Fruit fly (Drosophila melanogaster) whole organism, embryonic: ENCODE results near the gene CG14329.

Experiments
- Aef1 ChIP-seq: fragments of 200-800 bp; sonication (Bioruptor generic); IDR thresholded peaks from 3 replicates; pipeline ENCODE4 v1.3.6; 2022; ENCODE audit warnings: missing biosample characterization, missing genetic modification characterization
- Antp ChIP-seq: fragments of 200-800 bp; sonication (Bioruptor generic); optimal IDR thresholded peaks from 3 replicates; lab custom pipeline; 2016; ENCODE audit warnings: missing biosample characterization, missing genetic modification characterization
- CG10267 ChIP-seq: fragments of 200-800 bp; sonication (Bioruptor generic); optimal IDR thresholded peaks from 2 replicates; lab custom pipeline; 2018; ENCODE audit warnings: missing biosample characterization, mild to moderate bottlenecking, missing genetic modification characterization, moderate library complexity
- CG12391 ChIP-seq: fragments of 200-800 bp; sonication (Bioruptor generic); optimal IDR thresholded peaks from 3 replicates; lab custom pipeline; 2018; ENCODE audit warnings: missing biosample characterization, mild to moderate bottlenecking, missing genetic modification characterization, moderate library complexity
- CG13296 ChIP-seq: fragments of 200-800 bp; sonication (Bioruptor generic); optimal IDR thresholded peaks from 3 replicates; lab custom pipeline; 2018; ENCODE audit warnings: missing biosample characterization, mild to moderate bottlenecking, missing genetic modification characterization
- CG13894 ChIP-seq: fragments of 200-800 bp; sonication (Bioruptor generic); optimal IDR thresholded peaks from 3 replicates; lab custom pipeline; 2018; ENCODE audit warnings: missing biosample characterization, mild to moderate bottlenecking, missing genetic modification characterization, moderate library complexity
- CG1647 ChIP-seq: fragments of 200-800 bp; sonication (Bioruptor generic); optimal IDR thresholded peaks from 3 replicates; lab custom pipeline; 2016; ENCODE audit warnings: missing biosample characterization, missing genetic modification characterization
- CG17385 ChIP-seq: fragments of 200-800 bp; sonication (Bioruptor generic); optimal IDR thresholded peaks from 3 replicates; lab custom pipeline; 2018; ENCODE audit warnings: missing biosample characterization, mild to moderate bottlenecking, missing genetic modification characterization
- CG17802 ChIP-seq: fragments of 200-800 bp; sonication (Bioruptor generic); optimal IDR thresholded peaks from 2 replicates; lab custom pipeline; 2018; ENCODE audit warnings: missing biosample characterization, mild to moderate bottlenecking, missing genetic modification characterization, moderate library complexity
- CG1832 ChIP-seq: fragments of 200-800 bp; sonication (Bioruptor generic); optimal IDR thresholded peaks from 2 replicates; lab custom pipeline; 2017; ENCODE audit warnings: missing biosample characterization, mild to moderate bottlenecking, missing genetic modification characterization, inconsistent platforms
- CG18619 ChIP-seq: fragments of 200-800 bp; sonication (Bioruptor generic); optimal IDR thresholded peaks from 3 replicates; lab custom pipeline; 2017; ENCODE audit warnings: missing biosample characterization, mild to moderate bottlenecking, missing genetic modification characterization
- CG2129 ChIP-seq: fragments of 200-800 bp; sonication (Bioruptor generic); IDR thresholded peaks from 2 replicates; pipeline ENCODE4 v1.3.6; 2022; ENCODE audit warnings: missing biosample characterization, missing genetic modification characterization; ENCODE audit not compliant: partially characterized antibody
- CG30020 ChIP-seq: fragments of 200-800 bp; optimal IDR thresholded peaks from 2 replicates; lab custom pipeline; 2019; ENCODE audit warnings: missing biosample characterization, mild to moderate bottlenecking, missing genetic modification characterization, moderate library complexity
- CG31441 ChIP-seq: fragments of 200-800 bp; sonication (Bioruptor generic); IDR thresholded peaks from 2 replicates; pipeline ENCODE4 v1.3.6; 2022; ENCODE audit warnings: missing biosample characterization, missing genetic modification characterization
- CG32767 ChIP-seq: fragments of 200-800 bp; sonication (Bioruptor generic); IDR thresholded peaks from 2 replicates; pipeline ENCODE4 v1.3.6; 2022; ENCODE audit warnings: missing biosample characterization, missing genetic modification characterization
- CG3407 ChIP-seq: fragments of 200-800 bp; sonication (Bioruptor generic); optimal IDR thresholded peaks from 2 replicates; lab custom pipeline; 2018; ENCODE audit warnings: missing biosample characterization, mild to moderate bottlenecking, missing genetic modification characterization
- CG34224 ChIP-seq: fragments of 200-800 bp; sonication (Bioruptor generic); IDR thresholded peaks from 3 replicates; pipeline ENCODE4 v1.3.6; 2022; ENCODE audit warnings: missing biosample characterization, missing genetic modification characterization; ENCODE audit not compliant: partially characterized antibody
- CG3838 ChIP-seq: fragments of 200-800 bp; sonication (Bioruptor generic); optimal IDR thresholded peaks from 3 replicates; lab custom pipeline; 2016; ENCODE audit warnings: missing biosample characterization, missing genetic modification characterization
- CG6254 ChIP-seq: fragments of 200-800 bp; sonication (Bioruptor generic); optimal IDR thresholded peaks from 3 replicates; lab custom pipeline; 2017; ENCODE audit warnings: mild to moderate bottlenecking, missing biosample characterization, missing genetic modification reagents, missing genetic modification characterization
- CG6791 ChIP-seq: fragments of 200-800 bp; sonication (Bioruptor generic); IDR thresholded peaks from 3 replicates; pipeline ENCODE4 v1.3.6; 2022; ENCODE audit warnings: missing biosample characterization, missing genetic modification characterization; ENCODE audit not compliant: partially characterized antibody
- CG7556 ChIP-seq: fragments of 200-800 bp; sonication (Bioruptor generic); optimal IDR thresholded peaks from 2 replicates; lab custom pipeline; 2017; ENCODE audit warnings: missing biosample characterization, mild to moderate bottlenecking, missing genetic modification characterization
- CG7786 ChIP-seq: fragments of 200-800 bp; sonication (Bioruptor generic); optimal IDR thresholded peaks from 2 replicates; lab custom pipeline; 2016; ENCODE audit warnings: missing biosample characterization, missing genetic modification characterization
- CG8478 ChIP-seq: fragments of >200 bp; optimal IDR thresholded peaks from 2 replicates; lab custom pipeline; 2018
- Dfd ChIP-seq, 2 experiments: fragments of >200 bp; optimal IDR thresholded peaks; 2 replicates each; lab custom pipeline; 2017; ENCODE audit warnings: missing biosample characterization in 2 of 2, missing genetic modification characterization in 2 of 2
- Fer3 ChIP-seq: fragments of 200-800 bp; sonication (Bioruptor generic); optimal IDR thresholded peaks from 2 replicates; lab custom pipeline; 2018; ENCODE audit warnings: missing biosample characterization, mild to moderate bottlenecking, missing genetic modification characterization, moderate library complexity
- Gug ChIP-seq: fragments of 200-800 bp; sonication (Bioruptor generic); IDR thresholded peaks from 4 replicates; pipeline ENCODE4 v1.3.6; 2022; ENCODE audit warnings: missing biosample characterization, missing genetic modification characterization
- H15 ChIP-seq: fragments of 200-800 bp; sonication (Bioruptor generic); IDR thresholded peaks from 3 replicates; pipeline ENCODE4 v1.3.6; 2022; ENCODE audit warnings: missing biosample characterization, missing genetic modification characterization
- HLH3B ChIP-seq: fragments of 200-800 bp; sonication (Bioruptor generic); IDR thresholded peaks from 2 replicates; pipeline ENCODE4 v1.3.6; 2022; ENCODE audit warnings: missing biosample characterization, missing genetic modification characterization
- Hey ChIP-seq: fragments of 200-800 bp; sonication (Bioruptor generic); optimal IDR thresholded peaks from 3 replicates; lab custom pipeline; 2018; ENCODE audit warnings: missing biosample characterization, mild to moderate bottlenecking, missing genetic modification characterization
- HmgZ ChIP-seq: fragments of 200-800 bp; sonication (Bioruptor generic); optimal IDR thresholded peaks from 2 replicates; lab custom pipeline; 2018; ENCODE audit warnings: missing biosample characterization, mild to moderate bottlenecking, missing genetic modification characterization
- Pdp1 ChIP-seq, 2 experiments: fragments of 200-800 bp; sonication (Bioruptor generic); optimal IDR thresholded peaks; 3 replicates each; lab custom pipeline; 2016; ENCODE audit warnings: missing biosample characterization in 2 of 2, missing genetic modification characterization in 2 of 2, mild to moderate bottlenecking in 1 of 2, moderate library complexity in 1 of 2
- Six4 ChIP-seq: fragments of 200-800 bp; sonication (Bioruptor generic); optimal IDR thresholded peaks from 2 replicates; lab custom pipeline; 2016; ENCODE audit warnings: missing biosample characterization, missing genetic modification characterization
- TFAM ChIP-seq: fragments of 200-800 bp; sonication (Bioruptor generic); optimal IDR thresholded peaks from 2 replicates; lab custom pipeline; 2017; ENCODE audit warnings: missing biosample characterization, missing genetic modification characterization, inconsistent platforms
- Usf ChIP-seq: fragments of 200-800 bp; sonication (Bioruptor generic); optimal IDR thresholded peaks from 2 replicates; lab custom pipeline; 2017; ENCODE audit warnings: missing genotype, missing biosample characterization, missing genetic modification characterization
- esg ChIP-seq: fragments of 200-800 bp; sonication (Bioruptor generic); conservative IDR thresholded peaks from 2 replicates; pipeline ENCODE4 v1.3.6; 2022; ENCODE audit warnings: missing biosample characterization, missing genetic modification characterization
- eve ChIP-seq, 2 experiments: fragments of >200 bp; optimal IDR thresholded peaks; 2 replicates each; lab custom pipeline; 2017; ENCODE audit warnings: missing biosample characterization in 2 of 2, missing genetic modification characterization in 2 of 2
- exex ChIP-seq: fragments of 200-800 bp; sonication (Bioruptor generic); optimal IDR thresholded peaks from 4 replicates; lab custom pipeline; 2018; ENCODE audit warnings: missing biosample characterization, mild to moderate bottlenecking, missing genetic modification characterization, moderate library complexity
- hkb ChIP-seq, 2 experiments: fragments of 200-800 bp in 1 of 2; fragments of >200 bp in 1 of 2; sonication (Bioruptor generic) in 1 of 2; IDR thresholded peaks in 1 of 2; optimal IDR thresholded peaks in 1 of 2; 2 replicates each; pipeline versions ENCODE4 v1.3.6 to Lab custom; 2017 to 2022; ENCODE audit warnings: missing biosample characterization in 1 of 2, missing genetic modification characterization in 1 of 2
- inv ChIP-seq: fragments of 200-800 bp; sonication (Bioruptor generic); IDR thresholded peaks from 2 replicates; pipeline ENCODE4 v1.3.6; 2022; ENCODE audit warnings: missing biosample characterization, missing genetic modification characterization; ENCODE audit not compliant: partially characterized antibody
- mam ChIP-seq: fragments of 200-800 bp; sonication (Bioruptor generic); optimal IDR thresholded peaks from 3 replicates; lab custom pipeline; 2016; ENCODE audit warnings: missing biosample characterization, missing genetic modification characterization
- nerfin-1 ChIP-seq: fragments of 200-800 bp; sonication (Bioruptor generic); optimal IDR thresholded peaks from 3 replicates; lab custom pipeline; 2019; ENCODE audit warnings: missing biosample characterization, mild to moderate bottlenecking, missing genetic modification characterization, moderate library complexity
- pan ChIP-seq, 4 experiments: fragments of >200 bp in 3 of 4; fragments of 200-800 bp in 1 of 4; sonication (Bioruptor generic) in 1 of 4; optimal IDR thresholded peaks in 3 of 4; IDR thresholded peaks in 1 of 4; 2 replicates each; pipeline versions ENCODE4 v1.3.6 to Lab custom; 2017 to 2022; ENCODE audit warnings: missing biosample characterization in 2 of 4, missing genetic modification characterization in 2 of 4, mixed read lengths in 1 of 4
- phol ChIP-seq: fragments of 200-800 bp; sonication (Bioruptor generic); optimal IDR thresholded peaks from 3 replicates; lab custom pipeline; 2018; ENCODE audit warnings: missing biosample characterization, mild to moderate bottlenecking, missing genetic modification characterization, moderate library complexity
- pros ChIP-seq: fragments of 200-800 bp; sonication (Bioruptor generic); optimal IDR thresholded peaks from 3 replicates; lab custom pipeline; 2019; ENCODE audit warnings: missing biosample characterization, mild to moderate bottlenecking, missing genetic modification characterization, moderate library complexity
- ro ChIP-seq: fragments of 200-800 bp; sonication (Bioruptor generic); IDR thresholded peaks from 2 replicates; pipeline ENCODE4 v1.3.6; 2022; ENCODE audit warnings: missing biosample characterization, missing genetic modification characterization
- run ChIP-seq: fragments of 200-800 bp; sonication (Bioruptor generic); optimal IDR thresholded peaks from 3 replicates; lab custom pipeline; 2018; ENCODE audit warnings: missing biosample characterization, mild to moderate bottlenecking, missing genetic modification characterization
- sc ChIP-seq, 3 experiments: fragments of >200 bp in 2 of 3; fragments of 200-800 bp in 1 of 3; sonication (Bioruptor generic) in 1 of 3; optimal IDR thresholded peaks; 2 replicates in 2 of 3; 3 replicates in 1 of 3; lab custom pipeline; 2017; ENCODE audit warnings: mild to moderate bottlenecking in 1 of 3, missing biosample characterization in 1 of 3, missing genetic modification characterization in 1 of 3, missing genetic modification reagents in 1 of 3
- shn ChIP-seq: fragments of 200-800 bp; sonication (Bioruptor generic); optimal IDR thresholded peaks from 3 replicates; lab custom pipeline; 2016; ENCODE audit warnings: missing biosample characterization, missing genetic modification characterization
- slou ChIP-seq: fragments of 200-800 bp; sonication (Bioruptor generic); optimal IDR thresholded peaks from 3 replicates; lab custom pipeline; 2016; ENCODE audit warnings: missing biosample characterization, missing genetic modification characterization

The CG14329 gene

DNA sequence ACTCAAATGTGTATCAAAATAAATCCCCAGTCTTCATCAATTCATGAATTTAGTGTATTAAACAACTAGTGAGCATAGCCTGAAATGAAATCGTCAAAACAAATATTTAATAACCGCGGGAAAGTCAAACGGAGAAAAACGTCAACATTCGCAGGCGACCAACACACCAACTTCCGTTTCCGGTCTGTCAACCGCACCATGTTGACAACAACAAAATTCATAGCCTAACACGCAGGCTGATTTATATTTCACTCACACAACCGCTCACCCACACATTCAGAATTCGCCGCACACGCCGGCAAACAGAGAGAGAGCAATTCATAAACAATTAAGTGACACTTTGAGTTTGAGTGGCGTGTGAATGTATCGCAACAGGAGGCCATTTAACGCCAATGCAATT is 45.9 kb downstream of the CG14329 start (continued):
- TF ChIP-seq hkb (optimal IDR thresholded peaks at IDR 0.05; lab: Kevin White, UChicago) (no peak), hkb (GFP tag; IDR thresholded peaks at IDR 0.05; lab: Robert Waterston, UW) (peak; percentile 38), CG31441 (0 out of 2 replicates have a peak, but pooled peaks have one; percentile 18), sc (optimal IDR thresholded peaks at IDR 0.05; lab: Kevin White, UChicago) (no peak), sc (GFP tag; optimal IDR thresholded peaks at IDR 0.05; lab: Kevin White, UChicago) (peak; percentile 43), CG3838 (GFP tag; lab: Kevin White, UChicago) (no peak), CG3407 (GFP tag; lab: Kevin White, UChicago) (peak; percentile 16), Dfd (GFP tag; optimal IDR thresholded peaks at IDR 0.05; lab: Kevin White, UChicago) (no peak), CG32767 (GFP tag; lab: Robert Waterston, UW) (no peak), CG13296 (GFP tag; lab: Kevin White, UChicago) (peak; percentile 13), CG8478 (lab: Kevin White, UChicago) (no peak), Six4 (GFP tag; lab: Kevin White, UChicago) (no peak), CG12391 (tag; lab: Kevin White, UChicago) (peak; percentile 30), Gug (GFP tag; lab: Robert Waterston, UW) (no peak), shn (no peak), Aef1 (GFP tag; lab: Robert Waterston, UW) (no peak), exex (tag; lab: Kevin White, UChicago) (no peak), nerfin-1 (tag; lab: Kevin White, UChicago) (peak; percentile 43), CG7556 (GFP tag; lab: Kevin White, UChicago) (no peak), CG18619 (GFP tag; lab: Kevin White, UChicago) (no peak), Usf (no peak), HLH3B (GFP tag; lab: Robert Waterston, UW) (no peak), pros (GFP tag; lab: Kevin White, UChicago) (no peak), Pdp1 (GFP tag; optimal IDR thresholded peaks at IDR 0.05; lab: Kevin White, UChicago) (no peak), eve (GFP tag; optimal IDR thresholded peaks at IDR 0.05; lab: Kevin White, UChicago) (no peak), run (tag; lab: Kevin White, UChicago) (no peak), phol (tag; lab: Kevin White, UChicago) (peak; percentile 50), CG30020 (tag; lab: Kevin White, UChicago) (no peak), TFAM (GFP tag; lab: Kevin White, UChicago) (no peak), CG13894 (no peak), HmgZ (tag; lab: Kevin White, UChicago) (no peak), CG17802 (no peak), CG17385 (GFP tag; lab: Kevin White, UChicago) (peak; percentile 57), H15 (GFP tag; lab: Robert Waterston, UW) (no peak), CG10267 (tag; lab: Kevin White, UChicago) (peak; percentile 10), CG6254 (GFP tag; lab: Kevin White, UChicago) (peak; percentile 58), esg (GFP tag; lab: Robert Waterston, UW) (no peak), CG2129 (GFP tag; lab: Robert Waterston, UW) (no peak), Fer3 (peak; percentile 4), CG1647 (GFP tag; lab: Kevin White, UChicago) (no peak), ro (GFP tag; lab: Robert Waterston, UW) (no peak), pan (optimal IDR thresholded peaks at IDR 0.05; lab: Kevin White, UChicago) (no peak), pan (GFP tag; optimal IDR thresholded peaks at IDR 0.05 in 1 of 2, IDR thresholded peaks at IDR 0.05 in 1 of 2) (peak in 1 of 2 experiments; percentile 25), Antp (no peak), Hey (tag; lab: Kevin White, UChicago) (peak; percentile 47), mam (no peak), CG6791 (GFP tag; lab: Robert Waterston, UW) (no peak), CG34224 (GFP tag; lab: Robert Waterston, UW) (no peak), CG7786 (GFP tag; lab: Kevin White, UChicago) (no peak), inv (no peak), CG1832 (GFP tag; lab: Kevin White, UChicago) (no peak), slou (no peak)
